Worm (Caenorhabditis elegans): Measurements from ENCODE around the gene C42D4.18.

The C42D4.18 gene

DNA sequence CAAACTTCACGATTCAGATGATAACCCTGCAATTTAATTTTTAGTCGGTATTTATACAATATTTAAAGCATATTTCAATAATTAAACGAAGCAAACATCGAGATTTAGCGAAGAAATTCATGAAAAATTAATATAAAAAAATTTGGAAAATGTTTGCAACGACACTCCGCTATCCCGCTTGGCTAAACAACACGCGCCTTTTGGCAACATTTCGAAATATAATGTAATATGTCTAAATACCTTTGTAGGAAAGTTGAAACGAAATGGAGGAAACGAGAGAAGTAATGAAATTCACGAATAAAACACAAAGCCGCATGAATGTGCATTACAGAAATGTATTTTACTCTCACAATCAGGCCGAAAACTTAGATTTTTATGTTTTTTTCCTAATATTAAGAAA lies 860 bp upstream of the C42D4.18 start, which contains the start of gene rpc-1:
Gene rpc-1, minus strand, starts transcription at position 26 of the 400 bp plus-strand sequence.
- TF ChIP-seq aly-1 (tag; optimal IDR thresholded peaks at IDR 0.05) (no peak), F13C5.2 (tag; optimal IDR thresholded peaks at IDR 0.05) (peak; percentile 3)

DNA sequence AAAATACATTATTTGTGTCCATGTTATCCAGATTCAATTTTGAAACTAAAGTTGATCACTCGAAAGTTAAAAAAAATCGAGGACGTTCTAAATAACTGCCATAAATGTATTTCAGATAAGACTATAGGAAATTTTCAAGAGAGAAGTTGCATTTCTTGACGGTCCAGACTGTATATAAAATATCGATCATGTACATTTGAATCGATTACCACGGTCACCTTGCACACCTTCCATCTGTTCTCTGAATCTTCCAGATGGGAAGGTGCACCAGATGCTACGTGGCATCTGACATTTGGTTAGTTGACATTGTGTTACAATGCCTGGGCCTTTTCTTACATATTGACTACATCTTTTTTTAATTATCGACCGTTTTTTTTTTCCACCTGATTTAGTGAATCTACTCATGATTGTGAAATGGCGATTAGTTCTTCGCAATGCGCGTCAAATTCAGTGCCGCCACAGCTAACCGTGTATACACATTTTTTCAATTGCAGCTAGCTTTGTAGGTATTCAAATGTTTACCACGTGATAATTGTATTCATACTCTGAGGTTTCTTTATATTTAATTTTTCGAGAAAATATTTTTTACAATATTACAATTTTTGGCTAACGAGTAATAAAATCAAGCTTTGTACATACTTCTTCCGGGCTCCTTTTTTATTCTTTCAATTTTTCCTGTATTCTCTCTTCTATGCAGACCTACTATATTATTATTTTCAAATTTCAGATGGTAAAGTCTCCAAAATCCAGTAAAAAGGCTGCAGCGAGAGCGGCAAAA lies 1.6 kb downstream of the C42D4.18 start, which contains the start of gene skr-16:
Gene skr-16, plus strand, starts transcription at position 728 of the 778 bp plus-strand sequence.
- TF ChIP-seq tbx-11 (GFP tag; IDR thresholded peaks at IDR 0.05) = no peak
- TF ChIP-seq B0310.2 (tag; optimal IDR thresholded peaks at IDR 0.05) = no peak
- no peak for TF ChIP-seq ets-7 (tag; optimal IDR thresholded peaks at IDR 0.05)
- no peak for TF ChIP-seq hmbx-1 (tag; optimal IDR thresholded peaks at IDR 0.05)
- no peak for TF ChIP-seq tbx-37 (GFP tag; conservative IDR thresholded peaks at IDR 0.05)
- TF ChIP-seq ama-1 (optimal IDR thresholded peaks at IDR 0.05) = no peak
- TF ChIP-seq aly-1 (tag; optimal IDR thresholded peaks at IDR 0.05) = no peak
- no peak for TF ChIP-seq scrt-1 (GFP tag; IDR thresholded peaks at IDR 0.05)
- no peak for TF ChIP-seq ceh-36 (tag; optimal IDR thresholded peaks at IDR 0.05)
- no peak for TF ChIP-seq flt-1 (GFP tag; IDR thresholded peaks at IDR 0.05)

DNA sequence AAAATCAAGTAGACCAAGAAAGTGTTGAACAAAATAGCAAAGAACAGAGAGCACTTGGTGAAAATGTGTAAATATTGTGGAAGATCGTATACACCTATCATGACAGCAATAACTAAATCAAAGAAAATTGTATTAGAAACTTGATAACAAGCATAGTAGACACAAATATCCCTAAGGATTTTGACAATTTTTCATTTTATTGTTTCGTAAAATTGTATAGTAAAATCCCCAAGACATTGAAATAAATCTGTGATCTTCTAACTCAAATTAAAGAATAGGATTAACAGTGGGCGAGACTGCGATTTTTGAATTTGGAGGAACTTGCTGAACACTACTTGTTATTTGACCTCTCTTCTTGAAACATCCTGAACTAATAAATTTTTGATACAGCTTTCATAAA lies 4.6 kb downstream of the C42D4.18 start, which contains the start of gene str-220:
Gene str-220, minus strand, starts transcription at position 101 of the 400 bp plus-strand sequence.
- no peak for TF ChIP-seq pes-1 (GFP tag; IDR thresholded peaks at IDR 0.05)
- no peak for TF ChIP-seq scrt-1 (GFP tag; IDR thresholded peaks at IDR 0.05)
- no peak for TF ChIP-seq ama-1 (optimal IDR thresholded peaks at IDR 0.05)
- TF ChIP-seq tra-4 (tag; optimal IDR thresholded peaks at IDR 0.05) = no peak
- TF ChIP-seq ceh-13 (GFP tag; optimal IDR thresholded peaks at IDR 0.05) = no peak
- no peak for TF ChIP-seq tbx-11 (GFP tag; IDR thresholded peaks at IDR 0.05)
- TF ChIP-seq flt-1 (GFP tag; IDR thresholded peaks at IDR 0.05) = no peak
- TF ChIP-seq ceh-36 (tag; optimal IDR thresholded peaks at IDR 0.05) = no peak
- TF ChIP-seq hmg-4 (GFP tag; optimal IDR thresholded peaks at IDR 0.05) = no peak
- no peak for TF ChIP-seq ets-7 (tag; optimal IDR thresholded peaks at IDR 0.05)
- TF ChIP-seq sea-1 (GFP tag; conservative IDR thresholded peaks at IDR 0.05) = no peak
- no peak for TF ChIP-seq aly-1 (tag; optimal IDR thresholded peaks at IDR 0.05)
- TF ChIP-seq hnd-1 (tag; optimal IDR thresholded peaks at IDR 0.05) = no peak
- TF ChIP-seq hmbx-1 (tag; optimal IDR thresholded peaks at IDR 0.05) = no peak
- TF ChIP-seq B0310.2 (tag; optimal IDR thresholded peaks at IDR 0.05) = no peak
- TF ChIP-seq tbx-37 (GFP tag; conservative IDR thresholded peaks at IDR 0.05) = no peak
- no peak for TF ChIP-seq F13C5.2 (tag; optimal IDR thresholded peaks at IDR 0.05)

DNA sequence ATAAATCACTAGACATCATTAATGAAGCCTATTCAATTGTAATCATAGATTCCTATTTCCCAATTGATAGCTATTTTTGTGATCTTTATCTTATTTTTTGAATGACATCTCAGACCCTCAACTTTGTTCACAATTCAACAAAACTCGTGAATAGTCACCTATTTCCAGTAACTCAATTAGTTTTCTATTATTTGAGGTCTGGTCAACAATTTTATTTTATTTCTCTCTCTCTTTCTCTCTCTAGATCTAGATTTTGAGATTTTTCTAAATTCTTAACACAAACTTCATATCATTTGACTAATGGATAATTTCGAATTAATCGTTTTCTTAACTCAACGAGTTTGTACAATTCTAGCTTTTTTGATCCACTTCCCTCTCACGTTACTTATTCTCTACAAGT lies 6.9 kb downstream of the C42D4.18 start, which contains the start of gene str-1:
Gene str-1, plus strand, starts transcription at position 301 of the 400 bp plus-strand sequence.
- TF ChIP-seq sea-1 (GFP tag; conservative IDR thresholded peaks at IDR 0.05) = no peak
- no peak for TF ChIP-seq ets-7 (tag; optimal IDR thresholded peaks at IDR 0.05)
- TF ChIP-seq F13C5.2 (tag; optimal IDR thresholded peaks at IDR 0.05) = no peak
- no peak for TF ChIP-seq pes-1 (GFP tag; IDR thresholded peaks at IDR 0.05)
- no peak for TF ChIP-seq hmbx-1 (tag; optimal IDR thresholded peaks at IDR 0.05)
- TF ChIP-seq hnd-1 (tag; optimal IDR thresholded peaks at IDR 0.05) = no peak
- TF ChIP-seq ceh-13 (GFP tag; optimal IDR thresholded peaks at IDR 0.05) = no peak
- TF ChIP-seq tbx-11 (GFP tag; IDR thresholded peaks at IDR 0.05) = no peak
- TF ChIP-seq tra-4 (tag; optimal IDR thresholded peaks at IDR 0.05) = no peak
- TF ChIP-seq B0310.2 (tag; optimal IDR thresholded peaks at IDR 0.05) = no peak

DNA sequence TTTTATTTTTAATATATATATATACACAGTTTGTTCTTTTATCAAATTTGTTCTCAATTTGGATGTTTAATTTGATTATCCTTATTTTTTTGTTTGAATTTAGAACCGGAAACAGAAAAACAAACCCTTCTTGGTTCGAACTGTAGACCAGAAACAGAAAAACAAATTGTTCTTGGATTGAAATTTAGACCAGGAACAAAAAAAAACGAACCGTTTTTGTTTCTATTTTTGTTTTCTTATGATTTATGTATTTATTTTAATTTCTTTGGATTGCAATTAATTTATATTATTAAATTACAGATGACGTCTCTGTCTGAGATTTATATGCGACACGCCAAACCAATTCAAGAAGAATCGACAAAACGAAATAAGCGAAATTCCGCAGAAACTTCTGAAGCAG lies 8.8 kb downstream of the C42D4.18 start, which contains the start of gene C42D4.19:
Gene C42D4.19, plus strand, starts transcription at position 301 of the 400 bp plus-strand sequence.
- TF ChIP-seq tbx-37 (GFP tag; conservative IDR thresholded peaks at IDR 0.05) (no peak), F13C5.2 (tag; optimal IDR thresholded peaks at IDR 0.05) (no peak), scrt-1 (GFP tag; IDR thresholded peaks at IDR 0.05) (no peak), aly-1 (tag; optimal IDR thresholded peaks at IDR 0.05) (no peak), hnd-1 (tag; optimal IDR thresholded peaks at IDR 0.05) (no peak), pes-1 (GFP tag; IDR thresholded peaks at IDR 0.05) (no peak), ceh-36 (tag; optimal IDR thresholded peaks at IDR 0.05) (no peak), tra-4 (tag; optimal IDR thresholded peaks at IDR 0.05) (no peak), ets-7 (tag; optimal IDR thresholded peaks at IDR 0.05) (no peak), tbx-11 (GFP tag; IDR thresholded peaks at IDR 0.05) (no peak)

DNA sequence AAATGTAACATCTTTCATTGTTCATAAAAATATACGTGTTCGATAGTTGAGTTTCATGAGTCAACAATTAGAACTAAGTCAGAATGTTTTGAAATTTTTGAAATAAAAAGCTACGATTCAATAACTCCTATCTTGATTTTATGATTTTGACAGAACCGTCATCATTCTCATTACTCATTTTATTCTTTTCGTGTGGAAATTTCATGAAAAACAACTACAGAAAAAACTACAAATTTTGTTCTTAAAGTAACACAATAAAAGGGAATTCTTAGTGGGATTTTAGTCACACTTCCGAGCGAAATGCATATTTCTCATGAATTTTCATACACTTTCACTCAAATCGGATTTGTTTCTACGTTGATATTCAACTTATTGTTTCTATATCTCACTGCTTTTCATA lies 10.3 kb downstream of the C42D4.18 start, which contains the start of gene str-44:
Gene str-44, plus strand, starts transcription at position 301 of the 400 bp plus-strand sequence.
- TF ChIP-seq ceh-36 (tag; optimal IDR thresholded peaks at IDR 0.05) = no peak
- no peak for TF ChIP-seq tbx-11 (GFP tag; IDR thresholded peaks at IDR 0.05)
- TF ChIP-seq pes-1 (GFP tag; IDR thresholded peaks at IDR 0.05) = no peak
- TF ChIP-seq B0310.2 (tag; optimal IDR thresholded peaks at IDR 0.05) = no peak
- no peak for TF ChIP-seq flt-1 (GFP tag; IDR thresholded peaks at IDR 0.05)

DNA sequence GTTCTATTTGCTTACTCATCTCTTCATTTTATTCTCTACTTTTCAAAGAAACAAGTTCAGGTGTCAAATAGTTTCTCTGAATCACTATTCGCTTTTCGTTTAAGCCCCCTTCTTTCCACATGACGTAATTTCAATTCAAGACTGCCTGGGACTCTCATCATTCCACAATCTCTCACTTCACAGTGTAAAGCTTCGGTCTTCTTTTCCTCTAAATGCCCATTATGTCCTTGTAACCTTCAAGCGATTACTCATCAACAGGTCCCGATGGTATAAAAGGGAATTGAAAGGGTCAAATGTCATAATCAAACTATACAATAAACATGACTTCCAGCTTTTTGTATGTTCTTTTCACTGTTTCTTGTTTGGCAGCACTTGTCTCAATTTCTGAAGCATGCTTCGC lies 12.4 kb downstream of the C42D4.18 start, which contains the start of gene C42D4.3:
Gene C42D4.3, plus strand, starts transcription at position 298 of the 400 bp plus-strand sequence.
- TF ChIP-seq F13C5.2 (tag; optimal IDR thresholded peaks at IDR 0.05) (no peak), ets-7 (tag; optimal IDR thresholded peaks at IDR 0.05) (no peak), pes-1 (GFP tag; IDR thresholded peaks at IDR 0.05) (no peak), hmbx-1 (tag; optimal IDR thresholded peaks at IDR 0.05) (no peak)

DNA sequence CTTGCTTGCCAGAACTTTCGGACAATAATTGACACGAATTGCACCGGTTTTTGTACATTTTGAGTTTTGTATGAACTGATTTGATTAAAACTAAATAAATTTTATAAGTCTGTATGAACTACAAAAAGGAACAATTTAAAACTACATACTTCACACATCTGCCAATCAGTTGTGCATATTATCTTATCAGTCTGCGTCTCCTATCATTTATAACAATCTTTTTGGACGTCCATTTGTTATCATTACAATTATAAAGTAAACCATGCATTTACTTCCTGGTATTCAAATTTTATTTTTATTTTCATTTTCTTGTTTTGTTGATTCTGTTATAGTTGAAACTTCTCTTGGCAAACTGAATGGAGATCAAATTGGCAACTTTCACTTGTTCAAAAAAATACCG lies 13.7 kb downstream of the C42D4.18 start, which contains the start of gene cest-10:
Gene cest-10, plus strand, starts transcription at position 254 of the 400 bp plus-strand sequence.
- no peak for TF ChIP-seq pes-1 (GFP tag; IDR thresholded peaks at IDR 0.05)
- TF ChIP-seq ceh-36 (tag; optimal IDR thresholded peaks at IDR 0.05) = no peak
- TF ChIP-seq aly-1 (tag; optimal IDR thresholded peaks at IDR 0.05) = no peak
- TF ChIP-seq hnd-1 (tag; optimal IDR thresholded peaks at IDR 0.05) = no peak
- no peak for TF ChIP-seq flt-1 (GFP tag; IDR thresholded peaks at IDR 0.05)
- no peak for TF ChIP-seq ceh-13 (GFP tag; optimal IDR thresholded peaks at IDR 0.05)
- TF ChIP-seq tbx-11 (GFP tag; IDR thresholded peaks at IDR 0.05) = no peak
- no peak for TF ChIP-seq F13C5.2 (tag; optimal IDR thresholded peaks at IDR 0.05)
- no peak for TF ChIP-seq B0310.2 (tag; optimal IDR thresholded peaks at IDR 0.05)
- no peak for TF ChIP-seq tra-4 (tag; optimal IDR thresholded peaks at IDR 0.05)
- no peak for TF ChIP-seq ama-1 (optimal IDR thresholded peaks at IDR 0.05)
- TF ChIP-seq ets-7 (tag; optimal IDR thresholded peaks at IDR 0.05) = no peak
- TF ChIP-seq scrt-1 (GFP tag; IDR thresholded peaks at IDR 0.05) = no peak
- TF ChIP-seq hmg-4 (GFP tag; optimal IDR thresholded peaks at IDR 0.05) = no peak
- no peak for TF ChIP-seq tbx-37 (GFP tag; conservative IDR thresholded peaks at IDR 0.05)
- TF ChIP-seq sea-1 (GFP tag; conservative IDR thresholded peaks at IDR 0.05) = no peak
- TF ChIP-seq hmbx-1 (tag; optimal IDR thresholded peaks at IDR 0.05) = no peak
